Worm (Caenorhabditis elegans): ENCODE results near the gene F54A3.6.
A peak's percentile ranks its signal among the peaks of the same experiment; 100 is the strongest.

The F54A3.6 gene

DNA sequence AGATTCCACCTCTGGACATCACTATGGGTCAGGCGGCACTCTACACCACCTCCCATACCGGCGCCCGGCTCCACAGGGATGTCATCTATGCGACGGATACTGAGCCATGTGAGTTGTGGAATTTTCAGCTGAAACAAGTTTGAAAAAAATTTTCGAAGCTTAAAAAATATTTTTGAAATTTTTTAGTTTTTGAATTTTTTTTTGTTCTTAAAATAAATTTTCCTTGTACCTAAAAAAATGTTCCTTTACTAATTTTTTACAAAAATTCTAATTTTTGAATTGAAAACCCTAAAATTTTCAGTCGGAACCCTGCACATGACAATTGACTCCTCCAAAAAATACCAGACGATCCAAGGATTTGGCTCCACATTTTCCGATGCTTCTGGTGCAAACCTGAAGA, 54.5 kb downstream of the F54A3.6 start:
- no peak for TF ChIP-seq fos-1 (tag; optimal IDR thresholded peaks at IDR 0.05)

DNA sequence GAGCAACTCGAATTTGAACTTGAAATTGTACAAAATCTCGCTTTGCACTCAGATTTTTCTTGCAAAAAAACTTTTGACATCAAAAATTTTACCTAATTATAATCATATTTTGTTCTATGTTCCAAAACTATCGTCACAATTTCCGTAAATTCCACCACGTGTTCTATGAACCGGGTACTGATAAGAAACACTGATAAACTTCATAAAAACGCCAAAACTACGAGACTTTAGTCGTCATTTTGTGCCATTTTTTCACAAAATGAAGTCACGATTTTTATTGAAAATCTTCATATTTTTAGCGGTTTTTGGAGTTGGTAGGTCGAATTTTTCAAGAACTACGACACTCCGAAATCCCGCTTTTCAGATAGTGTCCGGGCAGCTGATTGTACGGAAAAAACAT, 55.6 kb downstream of the F54A3.6 start, which contains the start of gene gba-1:
Gene gba-1, plus strand, starts transcription at position 54 of the 400 bp plus-strand sequence.
- TF ChIP-seq F13H6.1 (tag; optimal IDR thresholded peaks at IDR 0.05) (no peak), fos-1 (tag; optimal IDR thresholded peaks at IDR 0.05) (peak; percentile 30), ztf-1 (GFP tag; conservative IDR thresholded peaks at IDR 0.05) (no peak), unc-39 (tag; optimal IDR thresholded peaks at IDR 0.05) (no peak), nhr-237 (tag; optimal IDR thresholded peaks at IDR 0.05) (no peak), lsy-2 (tag; optimal IDR thresholded peaks at IDR 0.05) (no peak), elt-1 (tag; optimal IDR thresholded peaks at IDR 0.05) (no peak), gmeb-1 (tag; optimal IDR thresholded peaks at IDR 0.05) (no peak), nhr-10 (tag; optimal IDR thresholded peaks at IDR 0.05) (no peak), mdl-1 (tag; optimal IDR thresholded peaks at IDR 0.05) (no peak), crh-2 (tag; optimal IDR thresholded peaks at IDR 0.05) (peak; percentile 10)
